Worm (Caenorhabditis elegans): ENCODE results near the gene srx-20.

Gene srx-20

ce11 chrIV:6887601-6888099 is 19.8 kb downstream of the srx-20 start, which contains the start of the genes T05A12.3 and T05A12.4:
T05A12.3 (minus strand) TSS chrIV:6887651.
T05A12.4 (plus strand) TSS chrIV:6887948.
- no peak for TF ChIP-seq ccch-3 (GFP tag; optimal IDR thresholded peaks at IDR 0.05)
- TF ChIP-seq F37B4.10 (GFP tag; IDR thresholded peaks at IDR 0.05) = no peak
- TF ChIP-seq lin-35 (GFP tag; optimal IDR thresholded peaks at IDR 0.05) = no peak
- TF ChIP-seq let-526 (GFP tag; IDR thresholded peaks at IDR 0.05) = 0 out of 2 replicates have a peak, but pooled peaks have one; percentile 15
- no peak for TF ChIP-seq Y53F4B.3 (GFP tag; IDR thresholded peaks at IDR 0.05)
- no peak for TF ChIP-seq K11D2.4 (GFP tag; IDR thresholded peaks at IDR 0.05)
- no peak for TF ChIP-seq F49E8.2 (tag; optimal IDR thresholded peaks at IDR 0.05; ENCODE audit: insufficient read depth)
- no peak for TF ChIP-seq ceh-40 (GFP tag; IDR thresholded peaks at IDR 0.05)
- TF ChIP-seq bed-1 (GFP tag; IDR thresholded peaks at IDR 0.05) = no peak
- no peak for TF ChIP-seq B0336.3 (GFP tag; IDR thresholded peaks at IDR 0.05)
- no peak; the same call in 1 of the 2 replicates for TF ChIP-seq egrh-3 (GFP tag; IDR thresholded peaks at IDR 0.05)
- no peak for TF ChIP-seq K12H6.12 (tag; optimal IDR thresholded peaks at IDR 0.05)
- TF ChIP-seq snpc-4 (GFP tag; optimal IDR thresholded peaks at IDR 0.05) = peak; percentile 68
- peak in 3 of 4 experiments; percentile 75 to 86 (median 85) for TF ChIP-seq snpc-4 (tag; optimal IDR thresholded peaks at IDR 0.05)
- no peak for TF ChIP-seq dpl-1 (GFP tag; optimal IDR thresholded peaks at IDR 0.05)
- no peak for TF ChIP-seq unc-62 (GFP tag; optimal IDR thresholded peaks at IDR 0.05)
- TF ChIP-seq lir-1 (GFP tag; conservative IDR thresholded peaks at IDR 0.05) = peak; percentile 36; the same call in 1 of the 2 replicates
- peak; percentile 79 for TF ChIP-seq hmg-1.2 (GFP tag; IDR thresholded peaks at IDR 0.05)
- no peak for TF ChIP-seq madf-10 (tag; optimal IDR thresholded peaks at IDR 0.05)
- no peak for TF ChIP-seq hrde-1 (tag; optimal IDR thresholded peaks at IDR 0.05; ENCODE audit: borderline replicate concordance)
- TF ChIP-seq nhr-80 (tag; optimal IDR thresholded peaks at IDR 0.05) = peak; percentile 22
- no peak for TF ChIP-seq chd-7 (tag; optimal IDR thresholded peaks at IDR 0.05)
- no peak for TF ChIP-seq F22D6.2 (tag; optimal IDR thresholded peaks at IDR 0.05)
- TF ChIP-seq B0035.1 (tag; optimal IDR thresholded peaks at IDR 0.05) = no peak
- peak; percentile 65; the same call in 1 of the 2 replicates for TF ChIP-seq C17E4.6 (GFP tag; IDR thresholded peaks at IDR 0.05)
- TF ChIP-seq cebp-2 (GFP tag; IDR thresholded peaks at IDR 0.05) = no peak
- 0 out of 2 replicates have a peak, but pooled peaks have one; percentile 35 for TF ChIP-seq attf-6 (GFP tag; IDR thresholded peaks at IDR 0.05)
- TF ChIP-seq zfh-2 (GFP tag; conservative IDR thresholded peaks at IDR 0.05) = no peak
- TF ChIP-seq ceh-91 (GFP tag; IDR thresholded peaks at IDR 0.05) = no peak; the same call in 1 of the 2 replicates
- no peak for TF ChIP-seq egl-18 (GFP tag; IDR thresholded peaks at IDR 0.05)
- no peak for TF ChIP-seq lin-26 (GFP tag; IDR thresholded peaks at IDR 0.05)
- TF ChIP-seq pha-4 (tag; optimal IDR thresholded peaks at IDR 0.05) = no peak
- no peak for TF ChIP-seq ceh-100 (GFP tag; IDR thresholded peaks at IDR 0.05)
- no peak for TF ChIP-seq ekl-4 (GFP tag; IDR thresholded peaks at IDR 0.05)
- no peak for TF ChIP-seq aptf-3 (GFP tag; IDR thresholded peaks at IDR 0.05)
- no peak for TF ChIP-seq mel-28 (tag; optimal IDR thresholded peaks at IDR 0.05; ENCODE audit: borderline replicate concordance)
- no peak for TF ChIP-seq him-1 (tag; optimal IDR thresholded peaks at IDR 0.05)
- no peak for TF ChIP-seq sea-2 (GFP tag; IDR thresholded peaks at IDR 0.05)
- no peak for TF ChIP-seq Y95B8A.8 (GFP tag; IDR thresholded peaks at IDR 0.05)
- TF ChIP-seq dox-1 (GFP tag; IDR thresholded peaks at IDR 0.05) = no peak; the same call in 1 of the 2 replicates
- TF ChIP-seq nhr-179 (tag; optimal IDR thresholded peaks at IDR 0.05) = no peak
- 0 out of 2 replicates have a peak, but pooled peaks have one; percentile 35 for TF ChIP-seq aptf-2 (GFP tag; conservative IDR thresholded peaks at IDR 0.05)
- no peak for TF ChIP-seq somi-1 (GFP tag; optimal IDR thresholded peaks at IDR 0.05)
- peak; percentile 63 for TF ChIP-seq lsl-1 (GFP tag; optimal IDR thresholded peaks at IDR 0.05)
- TF ChIP-seq nfya-1 (tag; optimal IDR thresholded peaks at IDR 0.05; ENCODE audit: borderline replicate concordance, insufficient read depth) = no peak
- peak; percentile 5 for TF ChIP-seq efl-1 (GFP tag; optimal IDR thresholded peaks at IDR 0.05)
- no peak for TF ChIP-seq nhr-120 (GFP tag; IDR thresholded peaks at IDR 0.05)
- no peak for TF ChIP-seq zim-3 (tag; optimal IDR thresholded peaks at IDR 0.05)
- no peak for TF ChIP-seq atf-7 (tag; optimal IDR thresholded peaks at IDR 0.05)
